Fruit fly (Drosophila melanogaster): Measurements from ENCODE around the gene CG14963.

The CG14963 gene

dm6 chr3L:3165399-3165798 is 6.9 kb downstream of the CG14963 start:
- no peak for TF ChIP-seq ey (GFP tag; optimal IDR thresholded peaks at IDR 0.05)
- no peak for TF ChIP-seq HLH106 (tag; optimal IDR thresholded peaks at IDR 0.05)
- no peak for TF ChIP-seq fru (GFP tag; optimal IDR thresholded peaks at IDR 0.05)
- no peak for TF ChIP-seq rgr (GFP tag; optimal IDR thresholded peaks at IDR 0.05)
- peak; percentile 13 for TF ChIP-seq Dif (GFP tag; optimal IDR thresholded peaks at IDR 0.05; ENCODE audit: partially characterized antibody)
- TF ChIP-seq jim (GFP tag; optimal IDR thresholded peaks at IDR 0.05) = no peak

DNA sequence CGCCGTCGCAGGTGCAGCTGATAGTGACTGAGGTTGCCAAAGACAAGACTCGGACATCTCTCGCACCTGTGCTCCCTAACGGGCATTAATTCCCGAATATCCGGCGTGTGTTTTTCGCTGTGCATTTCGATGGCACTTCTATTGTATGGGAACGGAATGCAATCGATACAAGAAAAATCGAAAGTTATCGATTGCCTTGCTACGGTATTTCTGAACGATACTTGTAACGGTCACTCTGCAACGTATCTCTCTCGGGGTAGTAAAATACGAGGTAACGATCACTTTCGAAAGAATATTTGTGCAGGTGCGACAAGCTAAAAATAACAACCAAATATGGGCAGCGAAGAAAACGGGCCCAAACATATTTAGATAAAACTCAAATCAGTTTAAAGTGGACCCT is 7.4 kb downstream of the CG14963 start, which contains the start of gene CG32280:
TSS of gene CG32280 (plus strand) at position 231 of the 400 bp plus-strand sequence.
- no peak for TF ChIP-seq Rel (GFP tag; optimal IDR thresholded peaks at IDR 0.05)
- peak; percentile 53 for TF ChIP-seq Rel (tag; optimal IDR thresholded peaks at IDR 0.05)
- peak in 1 of 2 experiments; percentile 41 for TF ChIP-seq foxo (GFP tag; optimal IDR thresholded peaks at IDR 0.05)
- TF ChIP-seq Sp1 (GFP tag; optimal IDR thresholded peaks at IDR 0.05) = peak; percentile 15
- no peak for TF ChIP-seq N (GFP tag; optimal IDR thresholded peaks at IDR 0.05)
- peak; percentile 6 for TF ChIP-seq OdsH (GFP tag; optimal IDR thresholded peaks at IDR 0.05)
- TF ChIP-seq rgr (GFP tag; optimal IDR thresholded peaks at IDR 0.05) = peak; percentile 23
- TF ChIP-seq Hr83 (GFP tag; optimal IDR thresholded peaks at IDR 0.05; ENCODE audit: poor library complexity, severe bottlenecking) = peak; percentile 17
- TF ChIP-seq jim (GFP tag; optimal IDR thresholded peaks at IDR 0.05) = no peak
- TF ChIP-seq h (GFP tag; optimal IDR thresholded peaks at IDR 0.05) = peak; percentile 66
- peak; percentile 27 for TF ChIP-seq woc (GFP tag; optimal IDR thresholded peaks at IDR 0.05)
- TF ChIP-seq HLH106 (tag; optimal IDR thresholded peaks at IDR 0.05) = peak; percentile 7

DNA sequence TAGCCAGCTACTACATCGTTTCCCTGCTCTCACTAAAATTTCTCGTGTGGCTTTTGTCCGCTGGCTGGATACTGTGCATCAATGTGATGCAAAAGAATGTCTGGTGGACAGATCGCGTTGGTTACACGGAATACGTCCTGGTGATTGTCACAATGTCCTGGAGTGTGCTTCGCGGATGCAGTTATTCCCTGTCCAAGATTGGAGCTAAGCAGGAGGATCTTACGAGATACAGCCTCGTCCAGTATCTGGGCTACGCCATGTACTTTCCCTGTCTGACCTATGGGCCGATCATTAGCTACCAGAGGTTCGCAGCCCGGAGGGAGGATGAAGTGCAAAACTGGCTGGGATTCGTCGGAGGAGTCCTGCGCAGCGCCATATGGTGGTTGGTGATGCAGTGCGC is 9.8 kb downstream of the CG14963 start:
- TF ChIP-seq foxo (GFP tag; optimal IDR thresholded peaks at IDR 0.05) = no peak
- TF ChIP-seq Dif (GFP tag; optimal IDR thresholded peaks at IDR 0.05; ENCODE audit: partially characterized antibody) = no peak
- no peak for TF ChIP-seq Hnf4 (GFP tag; optimal IDR thresholded peaks at IDR 0.05)
- no peak for TF ChIP-seq HLH106 (tag; optimal IDR thresholded peaks at IDR 0.05)
- TF ChIP-seq Vsx2 (GFP tag; optimal IDR thresholded peaks at IDR 0.05; ENCODE audit: partially characterized antibody) = no peak
- TF ChIP-seq br (GFP tag; optimal IDR thresholded peaks at IDR 0.05) = no peak
- TF ChIP-seq Hr78 (GFP tag; optimal IDR thresholded peaks at IDR 0.05) = no peak
- no peak for TF ChIP-seq lola (GFP tag; optimal IDR thresholded peaks at IDR 0.05)
- no peak for TF ChIP-seq pan (optimal IDR thresholded peaks at IDR 0.05)
- no peak for TF ChIP-seq ey (GFP tag; optimal IDR thresholded peaks at IDR 0.05)
- TF ChIP-seq sage (GFP tag; optimal IDR thresholded peaks at IDR 0.05) = no peak
- no peak for TF ChIP-seq Rel (GFP tag; optimal IDR thresholded peaks at IDR 0.05)
- TF ChIP-seq Rel (tag; optimal IDR thresholded peaks at IDR 0.05) = no peak
- no peak for TF ChIP-seq usp (GFP tag; optimal IDR thresholded peaks at IDR 0.05)
- TF ChIP-seq CG32264 (GFP tag; optimal IDR thresholded peaks at IDR 0.05) = no peak
- TF ChIP-seq Hr83 (GFP tag; optimal IDR thresholded peaks at IDR 0.05; ENCODE audit: poor library complexity, severe bottlenecking) = no peak
- no peak for TF ChIP-seq CrebA (GFP tag; optimal IDR thresholded peaks at IDR 0.05; ENCODE audit: borderline replicate concordance)

dm6 chr3L:3161968-3162367 is 10.4 kb downstream of the CG14963 start, which contains the start of gene rasp:
TSS of gene rasp (plus strand) at chr3L:3162180.
- TF ChIP-seq brk (GFP tag; optimal IDR thresholded peaks at IDR 0.05) = no peak
- TF ChIP-seq Rel (GFP tag; optimal IDR thresholded peaks at IDR 0.05) = no peak
- peak; percentile 59 for TF ChIP-seq Rel (tag; optimal IDR thresholded peaks at IDR 0.05)

DNA sequence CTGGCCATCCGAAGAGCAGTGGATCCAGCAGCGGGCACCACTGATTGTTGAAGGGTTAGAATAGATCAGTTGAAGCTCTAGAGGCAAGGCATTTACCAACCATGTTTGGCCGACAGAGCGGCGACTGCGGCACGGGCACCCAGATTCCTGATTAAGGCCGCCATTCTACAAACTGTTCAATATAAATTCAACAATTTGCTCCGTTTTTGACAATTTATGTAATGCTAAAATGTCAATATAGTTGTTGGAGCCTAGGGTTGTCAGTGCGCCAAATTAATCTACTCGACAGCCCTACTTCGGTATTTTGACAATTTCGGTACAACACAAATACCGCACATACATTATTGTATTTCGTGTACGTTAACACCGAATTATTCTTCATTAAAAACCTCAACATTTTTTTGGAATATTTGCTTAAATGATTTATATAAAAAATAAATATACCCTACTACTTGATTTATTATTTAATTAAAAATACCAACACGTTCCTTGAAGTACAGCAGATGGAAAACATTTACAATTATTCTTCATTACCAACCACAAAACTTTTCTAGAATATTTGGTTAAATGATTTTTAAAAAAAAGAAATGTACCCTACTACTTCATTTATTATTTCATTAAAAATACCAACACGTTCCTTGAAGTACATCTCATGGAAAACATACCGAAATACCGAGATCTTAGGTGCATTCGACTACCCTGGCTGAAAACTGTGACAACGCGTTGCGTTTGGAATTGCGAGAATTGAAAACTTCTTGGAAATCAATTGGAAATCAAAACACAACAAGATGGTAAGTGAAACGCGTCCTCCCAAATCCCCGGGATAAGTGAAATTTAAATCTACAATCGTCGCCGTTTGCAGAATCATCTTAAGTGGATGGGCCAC is 12.8 kb downstream of the CG14963 start, which contains the start of the genes ND-30 and CG15812:
TSS of gene ND-30 (minus strand) at position 270 of the 886 bp plus-strand sequence.
TSS of gene CG15812 (plus strand) at position 683 of the 886 bp plus-strand sequence.
- TF ChIP-seq CrebA (GFP tag; optimal IDR thresholded peaks at IDR 0.05; ENCODE audit: borderline replicate concordance) = no peak
- TF ChIP-seq Rel (GFP tag; optimal IDR thresholded peaks at IDR 0.05) = no peak
- no peak for TF ChIP-seq Rel (tag; optimal IDR thresholded peaks at IDR 0.05)
- no peak for TF ChIP-seq Sp1 (GFP tag; optimal IDR thresholded peaks at IDR 0.05)
- no peak for TF ChIP-seq woc (GFP tag; optimal IDR thresholded peaks at IDR 0.05)
- peak in 1 of 2 experiments; percentile 21 for TF ChIP-seq foxo (GFP tag; optimal IDR thresholded peaks at IDR 0.05)
- TF ChIP-seq dsf (GFP tag; optimal IDR thresholded peaks at IDR 0.05; ENCODE audit: borderline replicate concordance) = no peak
- no peak for TF ChIP-seq sage (GFP tag; optimal IDR thresholded peaks at IDR 0.05)
- no peak for TF ChIP-seq fru (GFP tag; optimal IDR thresholded peaks at IDR 0.05)
- TF ChIP-seq Hr83 (GFP tag; optimal IDR thresholded peaks at IDR 0.05; ENCODE audit: poor library complexity, severe bottlenecking) = peak; percentile 5
- TF ChIP-seq dmrt93B (GFP tag; optimal IDR thresholded peaks at IDR 0.05) = no peak
- TF ChIP-seq psq (GFP tag; optimal IDR thresholded peaks at IDR 0.05) = peak; percentile 22

All from whole organism, wandering third instar larva.